Worm (Caenorhabditis elegans) whole organism, early embryonic: ENCODE measurements around the gene C12D5.5.

Experiments used
- B0310.2 ChIP-seq: sonication (generic microtip); optimal IDR thresholded peaks from 2 replicates; lab custom pipeline; 2016; ENCODE audit warnings: mild to moderate bottlenecking, missing genetic modification characterization, missing compliant biosample characterization
- F13C5.2 ChIP-seq: sonication (generic microtip); optimal IDR thresholded peaks from 2 replicates; lab custom pipeline; 2017; ENCODE audit warnings: mild to moderate bottlenecking, missing genetic modification characterization, inconsistent platforms, missing compliant biosample characterization
- aly-1 ChIP-seq: sonication (generic microtip); optimal IDR thresholded peaks from 2 replicates; lab custom pipeline; 2016; ENCODE audit warnings: missing genetic modification characterization, missing compliant biosample characterization
- ama-1 ChIP-seq: fragments of 150-350 bp; optimal IDR thresholded peaks from 2 replicates; lab custom pipeline; 2014
- ceh-13 ChIP-seq: fragments of 200-800 bp; sonication (Bioruptor generic); optimal IDR thresholded peaks from 2 replicates; lab custom pipeline; 2018; ENCODE audit warnings: mild to moderate bottlenecking, missing genetic modification characterization, missing compliant biosample characterization
- ceh-36 ChIP-seq: sonication (generic microtip); optimal IDR thresholded peaks from 2 replicates; lab custom pipeline; 2016; ENCODE audit warnings: missing genetic modification characterization, inconsistent platforms, missing compliant biosample characterization
- ets-7 ChIP-seq: sonication (generic microtip); optimal IDR thresholded peaks from 2 replicates; lab custom pipeline; 2016; ENCODE audit warnings: missing genotype, missing genetic modification characterization, missing compliant biosample characterization
- flt-1 ChIP-seq: fragments of 200-800 bp; sonication (Bioruptor generic); IDR thresholded peaks from 2 replicates; pipeline ENCODE4 v1.3.6; 2022; ENCODE audit warnings: missing genetic modification characterization, missing compliant biosample characterization
- hmbx-1 ChIP-seq: sonication (generic microtip); optimal IDR thresholded peaks from 2 replicates; lab custom pipeline; 2016; ENCODE audit warnings: mild to moderate bottlenecking, missing genetic modification characterization, missing compliant biosample characterization
- hmg-4 ChIP-seq: fragments of 200-800 bp; sonication (Bioruptor generic); optimal IDR thresholded peaks from 2 replicates; lab custom pipeline; 2018; ENCODE audit warnings: mild to moderate bottlenecking, missing genetic modification characterization, missing compliant biosample characterization
- hnd-1 ChIP-seq: sonication (generic microtip); optimal IDR thresholded peaks from 2 replicates; lab custom pipeline; 2016; ENCODE audit warnings: missing genetic modification characterization, missing compliant biosample characterization
- pes-1 ChIP-seq: fragments of 200-800 bp; sonication (Bioruptor generic); IDR thresholded peaks from 2 replicates; pipeline ENCODE4 v1.3.6; 2022; ENCODE audit warnings: missing genetic modification reagents, missing genetic modification characterization, missing compliant biosample characterization
- scrt-1 ChIP-seq: fragments of 200-800 bp; sonication (Bioruptor generic); IDR thresholded peaks from 2 replicates; pipeline ENCODE4 v1.3.6; 2022; ENCODE audit warnings: missing genetic modification characterization, missing compliant biosample characterization
- sea-1 ChIP-seq: fragments of 200-800 bp; sonication (Bioruptor generic); conservative IDR thresholded peaks from 2 replicates; pipeline ENCODE4 v1.3.6; 2022; ENCODE audit warnings: missing genetic modification characterization, missing compliant biosample characterization
- tbx-11 ChIP-seq: fragments of 200-800 bp; sonication (Bioruptor generic); IDR thresholded peaks from 2 replicates; pipeline ENCODE4 v1.3.6; 2022; ENCODE audit warnings: missing genetic modification characterization, missing compliant biosample characterization
- tbx-37 ChIP-seq: fragments of 200-800 bp; sonication (Bioruptor generic); conservative IDR thresholded peaks from 2 replicates; pipeline ENCODE4 v1.3.6; 2022; ENCODE audit warnings: missing genetic modification reagents, missing genetic modification characterization, missing compliant biosample characterization
- tra-4 ChIP-seq: sonication (generic microtip); optimal IDR thresholded peaks from 2 replicates; lab custom pipeline; 2017; ENCODE audit warnings: missing genetic modification characterization, missing compliant biosample characterization

Gene C12D5.5

ce11 chrV:7667940-7668339, at the start of gene C12D5.5:
TSS of gene C12D5.5 (plus strand) at chrV:7668240.
- TF ChIP-seq sea-1, result no peak
- TF ChIP-seq flt-1 (GFP tag; lab: Robert Waterston, UW), result no peak
- no peak for TF ChIP-seq ama-1
- no peak for TF ChIP-seq pes-1 (GFP tag; lab: Robert Waterston, UW)
- TF ChIP-seq ets-7 (tag; lab: Kevin White, UChicago), result no peak
- no peak for TF ChIP-seq ceh-13 (GFP tag; lab: Kevin White, UChicago)
- no peak for TF ChIP-seq hmg-4 (GFP tag; lab: Kevin White, UChicago)
- TF ChIP-seq F13C5.2, result no peak
- TF ChIP-seq B0310.2, result no peak

ce11 chrV:7622011-7622465, 46.0 kb upstream of the C12D5.5 start, which contains the start of gene C50E3.12:
TSS of gene C50E3.12 (minus strand) at chrV:7622061.
- TF ChIP-seq pes-1 (GFP tag; lab: Robert Waterston, UW) (no peak), sea-1 (no peak), hmg-4 (GFP tag; lab: Kevin White, UChicago) (no peak), ets-7 (tag; lab: Kevin White, UChicago) (no peak), F13C5.2 (no peak), scrt-1 (GFP tag; lab: Robert Waterston, UW) (no peak), ama-1 (no peak), ceh-13 (GFP tag; lab: Kevin White, UChicago) (no peak), flt-1 (GFP tag; lab: Robert Waterston, UW) (no peak), hmbx-1 (tag; lab: Kevin White, UChicago) (no peak), ceh-36 (tag; lab: Kevin White, UChicago) (no peak), B0310.2 (no peak), hnd-1 (tag; lab: Kevin White, UChicago) (no peak), tbx-37 (GFP tag; lab: Robert Waterston, UW) (no peak)

ce11 chrV:7624152-7624551, 43.9 kb upstream of the C12D5.5 start, which contains the start of gene C50E3.13:
TSS of gene C50E3.13 (minus strand) at chrV:7624252.
- TF ChIP-seq hmbx-1 (tag; lab: Kevin White, UChicago), result no peak
- no peak for TF ChIP-seq tbx-37 (GFP tag; lab: Robert Waterston, UW)
- no peak for TF ChIP-seq ceh-36 (tag; lab: Kevin White, UChicago)
- TF ChIP-seq ceh-13 (GFP tag; lab: Kevin White, UChicago), result no peak
- no peak for TF ChIP-seq scrt-1 (GFP tag; lab: Robert Waterston, UW)
- TF ChIP-seq ets-7 (tag; lab: Kevin White, UChicago), result no peak
- TF ChIP-seq tbx-11 (GFP tag; lab: Robert Waterston, UW), result no peak
- no peak for TF ChIP-seq ama-1
- no peak for TF ChIP-seq aly-1 (tag; lab: Kevin White, UChicago)

- TF ChIP-seq flt-1 (GFP tag; lab: Robert Waterston, UW) (no peak), ceh-36 (tag; lab: Kevin White, UChicago) (no peak), pes-1 (GFP tag; lab: Robert Waterston, UW) (no peak), aly-1 (tag; lab: Kevin White, UChicago) (no peak), ceh-13 (GFP tag; lab: Kevin White, UChicago) (no peak), hnd-1 (tag; lab: Kevin White, UChicago) (no peak), F13C5.2 (no peak), ets-7 (tag; lab: Kevin White, UChicago) (no peak), tra-4 (tag; lab: Kevin White, UChicago) (no peak), sea-1 (no peak), ama-1 (no peak)
Observed at ce11 chrV:7624652-7625051, 43.4 kb upstream of the C12D5.5 start, which contains the start of gene grsp-4. TSS of gene grsp-4 (plus strand) at chrV:7624952.

- TF ChIP-seq pes-1 (GFP tag; lab: Robert Waterston, UW) (no peak), B0310.2 (no peak), hmbx-1 (tag; lab: Kevin White, UChicago) (no peak), hnd-1 (tag; lab: Kevin White, UChicago) (no peak), aly-1 (tag; lab: Kevin White, UChicago) (no peak), ceh-36 (tag; lab: Kevin White, UChicago) (no peak), sea-1 (no peak), tbx-11 (GFP tag; lab: Robert Waterston, UW) (no peak), flt-1 (GFP tag; lab: Robert Waterston, UW) (no peak), tbx-37 (GFP tag; lab: Robert Waterston, UW) (no peak), ets-7 (tag; lab: Kevin White, UChicago) (no peak), scrt-1 (GFP tag; lab: Robert Waterston, UW) (no peak), ama-1 (no peak), ceh-13 (GFP tag; lab: Kevin White, UChicago) (no peak), tra-4 (tag; lab: Kevin White, UChicago) (no peak), F13C5.2 (no peak), hmg-4 (GFP tag; lab: Kevin White, UChicago) (no peak)
Observed at ce11 chrV:7626550-7626949, 41.5 kb upstream of the C12D5.5 start, which contains the start of gene F07C4.6. TSS of gene F07C4.6 (plus strand) at chrV:7626850.

DNA sequence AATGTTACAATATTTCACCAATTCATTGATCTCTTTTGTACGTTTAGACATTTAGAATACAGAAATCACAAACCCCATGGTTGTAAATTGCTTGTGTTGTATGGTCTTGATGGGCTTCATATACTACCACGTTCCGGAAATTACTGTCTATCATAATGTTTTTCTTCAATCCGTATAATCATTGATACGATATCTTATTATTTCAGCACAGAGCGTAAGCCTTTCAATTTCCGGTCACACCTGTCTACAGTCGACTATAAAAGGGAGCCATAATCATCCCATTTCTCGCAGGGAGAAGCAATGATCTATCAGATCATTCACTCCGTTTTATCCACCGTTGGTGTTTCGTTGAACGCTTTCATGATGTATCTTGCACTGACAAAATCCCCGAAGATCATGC, 38.5 kb upstream of the C12D5.5 start, which contains the start of gene srd-30:
srd-30 (plus strand) TSS at position 301 of the 400 bp plus-strand sequence.
- TF ChIP-seq scrt-1 (GFP tag; lab: Robert Waterston, UW), result no peak
- no peak for TF ChIP-seq ceh-13 (GFP tag; lab: Kevin White, UChicago)
- TF ChIP-seq B0310.2, result no peak
- no peak for TF ChIP-seq hmbx-1 (tag; lab: Kevin White, UChicago)
- TF ChIP-seq tra-4 (tag; lab: Kevin White, UChicago), result no peak
- TF ChIP-seq aly-1 (tag; lab: Kevin White, UChicago), result no peak
- TF ChIP-seq ets-7 (tag; lab: Kevin White, UChicago), result no peak
- no peak for TF ChIP-seq flt-1 (GFP tag; lab: Robert Waterston, UW)
- no peak for TF ChIP-seq hmg-4 (GFP tag; lab: Kevin White, UChicago)
- no peak for TF ChIP-seq sea-1
- no peak for TF ChIP-seq pes-1 (GFP tag; lab: Robert Waterston, UW)
- no peak for TF ChIP-seq hnd-1 (tag; lab: Kevin White, UChicago)
- no peak for TF ChIP-seq F13C5.2
- TF ChIP-seq ama-1, result no peak
- TF ChIP-seq ceh-36 (tag; lab: Kevin White, UChicago), result no peak
- TF ChIP-seq tbx-11 (GFP tag; lab: Robert Waterston, UW), result no peak
- TF ChIP-seq tbx-37 (GFP tag; lab: Robert Waterston, UW), result no peak

- TF ChIP-seq ama-1, result no peak
- no peak for TF ChIP-seq scrt-1 (GFP tag; lab: Robert Waterston, UW)
- no peak for TF ChIP-seq F13C5.2
- no peak for TF ChIP-seq tra-4 (tag; lab: Kevin White, UChicago)
- TF ChIP-seq ceh-36 (tag; lab: Kevin White, UChicago), result no peak
- TF ChIP-seq flt-1 (GFP tag; lab: Robert Waterston, UW), result no peak
- no peak for TF ChIP-seq aly-1 (tag; lab: Kevin White, UChicago)
- TF ChIP-seq ets-7 (tag; lab: Kevin White, UChicago), result no peak
Observed at ce11 chrV:7631732-7632131, 36.3 kb upstream of the C12D5.5 start, which contains the start of gene srd-25. TSS of gene srd-25 (plus strand) at chrV:7632032.
